Worm (Caenorhabditis elegans) whole organism, L4/young adult: ENCODE results near the gene cut-4.

Source experiments
- W03F9.2 ChIP-seq: fragments of 150-350 bp; optimal IDR thresholded peaks from 2 replicates; lab custom pipeline; 2014; ENCODE audit warnings: missing biosample characterization, missing genetic modification characterization
- him-1 ChIP-seq: sonication (generic microtip); optimal IDR thresholded peaks from 2 replicates; lab custom pipeline; 2016; ENCODE audit warnings: missing genotype, missing genetic modification reagents, missing genetic modification characterization, missing compliant biosample characterization

DNA sequence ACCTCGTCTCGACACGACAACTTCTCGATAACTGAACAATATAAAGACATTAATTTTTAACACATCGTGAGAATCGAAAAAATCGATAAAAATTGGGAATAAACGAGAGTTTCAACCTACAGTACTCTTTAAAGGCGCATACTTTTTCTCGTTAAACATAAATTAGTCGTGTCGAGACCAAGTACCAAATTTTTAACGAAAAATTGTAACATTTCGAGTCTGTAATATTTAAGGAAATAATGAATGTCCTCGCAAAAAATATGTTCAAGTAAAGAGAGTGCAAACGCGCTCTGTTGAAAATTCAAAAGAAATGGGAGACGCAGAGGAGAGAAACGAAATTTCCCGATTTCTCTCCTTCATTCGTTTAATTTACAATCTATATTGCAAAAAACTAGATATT is 14.4 kb downstream of the cut-4 start:
- TF ChIP-seq him-1 (tag; lab: Kevin White, UChicago) (no peak), W03F9.2 (no peak)
